Fruit fly (Drosophila melanogaster) whole organism, embryonic: Measurements from ENCODE around the gene robo3.

Experiments used
- Aef1 ChIP-seq: fragments of 200-800 bp; sonication (Bioruptor generic); IDR thresholded peaks from 3 replicates; pipeline ENCODE4 v1.3.6; 2022; ENCODE audit warnings: missing biosample characterization, missing genetic modification characterization
- Atf-2 ChIP-seq: fragments of 200-800 bp; sonication (Bioruptor generic); optimal IDR thresholded peaks from 2 replicates; lab custom pipeline; 2016; ENCODE audit warnings: missing biosample characterization, missing genetic modification characterization
- B-H1 ChIP-seq: fragments of 200-800 bp; sonication (Bioruptor generic); IDR thresholded peaks from 3 replicates; pipeline ENCODE4 v1.3.6; 2022; ENCODE audit warnings: missing biosample characterization, missing genetic modification characterization
- CG10147 ChIP-seq: fragments of 200-800 bp; sonication (Bioruptor generic); optimal IDR thresholded peaks from 2 replicates; lab custom pipeline; 2019; ENCODE audit warnings: missing biosample characterization, mild to moderate bottlenecking, missing genetic modification characterization, moderate library complexity
- CG1024 ChIP-seq: fragments of 200-800 bp; sonication (Bioruptor generic); IDR thresholded peaks from 2 replicates; pipeline ENCODE4 v1.3.6; 2022; ENCODE audit warnings: missing biosample characterization, missing genetic modification characterization
- CG11504 ChIP-seq: fragments of 200-800 bp; sonication (Bioruptor generic); optimal IDR thresholded peaks from 3 replicates; lab custom pipeline; 2019; ENCODE audit warnings: missing biosample characterization, mild to moderate bottlenecking, missing genetic modification characterization, moderate library complexity
- CG1233 ChIP-seq: fragments of 200-800 bp; sonication (Bioruptor generic); optimal IDR thresholded peaks from 4 replicates; lab custom pipeline; 2018; ENCODE audit warnings: missing biosample characterization, mild to moderate bottlenecking, missing genetic modification characterization
- CG13287 ChIP-seq: fragments of 200-800 bp; sonication (Bioruptor generic); IDR thresholded peaks from 2 replicates; pipeline ENCODE4 v1.3.6; 2022; ENCODE audit warnings: missing biosample characterization, missing genetic modification characterization; ENCODE audit not compliant: partially characterized antibody
- CG13296 ChIP-seq: fragments of 200-800 bp; sonication (Bioruptor generic); optimal IDR thresholded peaks from 3 replicates; lab custom pipeline; 2018; ENCODE audit warnings: missing biosample characterization, mild to moderate bottlenecking, missing genetic modification characterization
- CG13894 ChIP-seq: fragments of 200-800 bp; sonication (Bioruptor generic); optimal IDR thresholded peaks from 3 replicates; lab custom pipeline; 2018; ENCODE audit warnings: missing biosample characterization, mild to moderate bottlenecking, missing genetic modification characterization, moderate library complexity
- CG14667 ChIP-seq: fragments of 200-800 bp; sonication (Bioruptor generic); IDR thresholded peaks from 2 replicates; pipeline ENCODE4 v1.3.6; 2022; ENCODE audit warnings: missing biosample characterization, missing genetic modification characterization
- CG15269 ChIP-seq: fragments of 200-800 bp; sonication (Bioruptor generic); optimal IDR thresholded peaks from 2 replicates; lab custom pipeline; 2018; ENCODE audit warnings: missing biosample characterization, mild to moderate bottlenecking, missing genetic modification characterization, moderate library complexity
- CG18476 ChIP-seq: fragments of 200-800 bp; sonication (Bioruptor generic); optimal IDR thresholded peaks from 2 replicates; lab custom pipeline; 2016; ENCODE audit warnings: missing biosample characterization, mild to moderate bottlenecking, missing genetic modification characterization
- CG2120 ChIP-seq: fragments of 200-800 bp; sonication (Bioruptor generic); optimal IDR thresholded peaks from 3 replicates; lab custom pipeline; 2016; ENCODE audit warnings: missing biosample characterization, missing genetic modification characterization
- CG34422 ChIP-seq: fragments of 200-800 bp; sonication (Bioruptor generic); IDR thresholded peaks from 3 replicates; pipeline ENCODE4 v1.3.6; 2022; ENCODE audit warnings: missing biosample characterization, missing genetic modification characterization
- CG3995 ChIP-seq: fragments of 200-800 bp; sonication (Bioruptor generic); optimal IDR thresholded peaks from 3 replicates; lab custom pipeline; 2016; ENCODE audit warnings: missing biosample characterization, missing genetic modification characterization
- CG6765 ChIP-seq: fragments of 200-800 bp; sonication (Bioruptor generic); optimal IDR thresholded peaks from 3 replicates; lab custom pipeline; 2017; ENCODE audit warnings: missing biosample characterization, mild to moderate bottlenecking, missing genetic modification characterization
- CG7556 ChIP-seq: fragments of 200-800 bp; sonication (Bioruptor generic); optimal IDR thresholded peaks from 2 replicates; lab custom pipeline; 2017; ENCODE audit warnings: missing biosample characterization, mild to moderate bottlenecking, missing genetic modification characterization
- CG8089 ChIP-seq: fragments of 200-800 bp; sonication (Bioruptor generic); optimal IDR thresholded peaks from 3 replicates; lab custom pipeline; 2016; ENCODE audit warnings: missing biosample characterization, missing genetic modification characterization
- CG8290 ChIP-seq, 3 experiments: fragments of 200-800 bp; sonication (Bioruptor generic); optimal IDR thresholded peaks; 2 replicates each; lab custom pipeline; 2016 to 2019; ENCODE audit warnings: missing biosample characterization in 3 of 3, missing genetic modification characterization in 3 of 3, mild to moderate bottlenecking in 2 of 3, moderate library complexity in 1 of 3
- CG8765 ChIP-seq: fragments of 200-800 bp; sonication (Bioruptor generic); IDR thresholded peaks from 2 replicates; pipeline ENCODE4 v1.3.6; 2022; ENCODE audit warnings: missing biosample characterization, missing genetic modification characterization
- CHES-1-like ChIP-seq: fragments of 200-800 bp; sonication (Bioruptor generic); optimal IDR thresholded peaks from 2 replicates; lab custom pipeline; 2016; ENCODE audit warnings: missing biosample characterization, missing genetic modification characterization
- CrebB ChIP-seq: fragments of 200-800 bp; sonication (Bioruptor generic); optimal IDR thresholded peaks from 3 replicates; lab custom pipeline; 2018; ENCODE audit warnings: missing biosample characterization, mild to moderate bottlenecking, missing genetic modification characterization
- Dad ChIP-seq: fragments of 200-800 bp; sonication (Bioruptor generic); optimal IDR thresholded peaks from 3 replicates; lab custom pipeline; 2016; ENCODE audit warnings: missing biosample characterization, missing genetic modification characterization
- E2f1 ChIP-seq: fragments of 200-800 bp; sonication (Bioruptor generic); IDR thresholded peaks from 2 replicates; pipeline ENCODE4 v1.3.6; 2022; ENCODE audit warnings: missing biosample characterization, missing genetic modification characterization
- HLH54F ChIP-seq: fragments of 200-800 bp; sonication (Bioruptor generic); optimal IDR thresholded peaks from 3 replicates; lab custom pipeline; 2016; ENCODE audit warnings: missing biosample characterization, missing genetic modification characterization
- Hey ChIP-seq: fragments of 200-800 bp; sonication (Bioruptor generic); optimal IDR thresholded peaks from 3 replicates; lab custom pipeline; 2018; ENCODE audit warnings: missing biosample characterization, mild to moderate bottlenecking, missing genetic modification characterization
- Spps ChIP-seq: fragments of 200-800 bp; sonication (Bioruptor generic); optimal IDR thresholded peaks from 2 replicates; lab custom pipeline; 2018; ENCODE audit warnings: missing biosample characterization, mild to moderate bottlenecking, missing genetic modification characterization
- bcd ChIP-seq: fragments of 200-800 bp; sonication (Bioruptor generic); optimal IDR thresholded peaks from 2 replicates; lab custom pipeline; 2017; ENCODE audit warnings: missing biosample characterization, mild to moderate bottlenecking, missing genetic modification characterization
- bowl ChIP-seq: fragments of 200-800 bp; sonication (Bioruptor generic); IDR thresholded peaks from 2 replicates; pipeline ENCODE4 v1.3.6; 2022; ENCODE audit warnings: missing biosample characterization, missing genetic modification characterization
- btn ChIP-seq: fragments of 200-800 bp; sonication (Bioruptor generic); optimal IDR thresholded peaks from 2 replicates; lab custom pipeline; 2016; ENCODE audit warnings: missing biosample characterization, missing genetic modification characterization
- fd64A ChIP-seq: fragments of 200-800 bp; sonication (Bioruptor generic); optimal IDR thresholded peaks from 3 replicates; lab custom pipeline; 2018; ENCODE audit warnings: missing biosample characterization, mild to moderate bottlenecking, missing genetic modification characterization
- grau ChIP-seq: fragments of 200-800 bp; optimal IDR thresholded peaks from 3 replicates; lab custom pipeline; 2019; ENCODE audit warnings: missing biosample characterization, mild to moderate bottlenecking, missing genetic modification characterization, moderate library complexity
- inv ChIP-seq: fragments of 200-800 bp; sonication (Bioruptor generic); IDR thresholded peaks from 2 replicates; pipeline ENCODE4 v1.3.6; 2022; ENCODE audit warnings: missing biosample characterization, missing genetic modification characterization; ENCODE audit not compliant: partially characterized antibody
- ken ChIP-seq: fragments of 200-800 bp; sonication (Bioruptor generic); IDR thresholded peaks from 3 replicates; pipeline ENCODE4 v1.3.6; 2022; ENCODE audit warnings: missing biosample characterization, missing genetic modification characterization
- org-1 ChIP-seq: fragments of 200-800 bp; sonication (Bioruptor generic); optimal IDR thresholded peaks from 2 replicates; lab custom pipeline; 2017; ENCODE audit warnings: missing biosample characterization, missing genetic modification characterization
- p53 ChIP-seq: fragments of 200-800 bp; sonication (Bioruptor generic); optimal IDR thresholded peaks from 2 replicates; lab custom pipeline; 2016; ENCODE audit warnings: missing biosample characterization, missing genetic modification characterization
- pros ChIP-seq: fragments of 200-800 bp; sonication (Bioruptor generic); optimal IDR thresholded peaks from 3 replicates; lab custom pipeline; 2019; ENCODE audit warnings: missing biosample characterization, mild to moderate bottlenecking, missing genetic modification characterization, moderate library complexity
- run ChIP-seq: fragments of 200-800 bp; sonication (Bioruptor generic); optimal IDR thresholded peaks from 3 replicates; lab custom pipeline; 2018; ENCODE audit warnings: missing biosample characterization, mild to moderate bottlenecking, missing genetic modification characterization
- schlank ChIP-seq: fragments of 200-800 bp; sonication (Bioruptor generic); optimal IDR thresholded peaks from 2 replicates; lab custom pipeline; 2018; ENCODE audit warnings: missing biosample characterization, mild to moderate bottlenecking, missing genetic modification characterization
- scrt ChIP-seq: fragments of 200-800 bp; sonication (Bioruptor generic); optimal IDR thresholded peaks from 2 replicates; lab custom pipeline; 2018; ENCODE audit warnings: missing biosample characterization, mild to moderate bottlenecking, missing genetic modification characterization, moderate library complexity
- stc ChIP-seq: fragments of 200-800 bp; sonication (Bioruptor generic); IDR thresholded peaks from 2 replicates; pipeline ENCODE4 v1.3.6; 2022; ENCODE audit warnings: missing biosample characterization, missing genetic modification characterization
- tin ChIP-seq: fragments of 200-800 bp; sonication (Bioruptor generic); optimal IDR thresholded peaks from 3 replicates; lab custom pipeline; 2016; ENCODE audit warnings: missing biosample characterization, missing genetic modification characterization
- wek ChIP-seq: fragments of 200-800 bp; sonication (Bioruptor generic); optimal IDR thresholded peaks from 3 replicates; lab custom pipeline; 2018; ENCODE audit warnings: missing biosample characterization, mild to moderate bottlenecking, missing genetic modification characterization, moderate library complexity
- z ChIP-seq: fragments of 200-800 bp; sonication (Bioruptor generic); IDR thresholded peaks from 3 replicates; pipeline ENCODE4 v1.3.6; 2022; ENCODE audit warnings: missing biosample characterization, missing genetic modification characterization
- zen ChIP-seq: fragments of 200-800 bp; sonication (Bioruptor generic); optimal IDR thresholded peaks from 3 replicates; lab custom pipeline; 2018; ENCODE audit warnings: missing biosample characterization, mild to moderate bottlenecking, missing genetic modification characterization, moderate library complexity
- zf30C ChIP-seq: fragments of 200-800 bp; sonication (Bioruptor generic); optimal IDR thresholded peaks from 3 replicates; lab custom pipeline; 2018; ENCODE audit warnings: missing biosample characterization, mild to moderate bottlenecking, missing genetic modification characterization

The robo3 gene

DNA sequence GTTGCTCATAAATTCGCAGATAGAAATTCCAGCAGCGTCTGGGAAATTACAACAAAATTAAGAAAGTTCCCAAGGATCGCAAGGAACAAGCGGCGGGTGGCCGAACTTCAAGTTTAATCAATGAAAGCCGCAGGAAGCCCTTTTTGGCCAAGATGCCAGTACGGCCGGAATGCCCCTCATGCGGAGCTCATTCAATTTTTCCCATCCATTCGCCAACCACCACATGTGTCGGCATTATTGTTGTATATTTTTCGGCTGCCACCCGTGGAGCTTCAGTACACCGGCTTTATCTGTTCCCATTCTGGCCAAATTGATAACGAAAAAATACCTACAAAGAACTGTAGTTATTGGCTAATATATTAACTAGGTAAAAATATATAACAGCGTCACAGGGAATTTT lies 44.7 kb upstream of the robo3 start (continued):
- TF ChIP-seq btn (no peak), scrt (GFP tag; lab: Kevin White, UChicago) (no peak), zen (tag; lab: Kevin White, UChicago) (no peak), CG10147 (GFP tag; lab: Kevin White, UChicago) (no peak), Hey (no peak), bowl (GFP tag; lab: Robert Waterston, UW) (no peak), CHES-1-like (GFP tag; lab: Kevin White, UChicago) (no peak), CG3995 (GFP tag; lab: Kevin White, UChicago) (no peak), Aef1 (GFP tag; lab: Robert Waterston, UW) (no peak), CG8290 (GFP tag; optimal IDR thresholded peaks at IDR 0.05; lab: Kevin White, UChicago) (no peak), CG8290 (tag; optimal IDR thresholded peaks at IDR 0.05; lab: Kevin White, UChicago) (peak in 1 of 2 experiments; percentile 11), Spps (tag; lab: Kevin White, UChicago) (no peak), HLH54F (GFP tag; lab: Kevin White, UChicago) (no peak), Atf-2 (GFP tag; lab: Kevin White, UChicago) (no peak), CG1024 (GFP tag; lab: Robert Waterston, UW) (no peak), CG7556 (no peak), CG34422 (no peak), ken (GFP tag; lab: Robert Waterston, UW) (no peak), inv (GFP tag; lab: Robert Waterston, UW) (no peak), CG15269 (tag; lab: Kevin White, UChicago) (peak; percentile 0), bcd (GFP tag; lab: Kevin White, UChicago) (no peak), CG8089 (GFP tag; lab: Kevin White, UChicago) (no peak), zf30C (GFP tag; lab: Kevin White, UChicago) (no peak), schlank (tag; lab: Kevin White, UChicago) (no peak), CG6765 (GFP tag; lab: Kevin White, UChicago) (no peak), tin (GFP tag; lab: Kevin White, UChicago) (no peak), wek (GFP tag; lab: Kevin White, UChicago) (peak; percentile 76), CG14667 (GFP tag; lab: Robert Waterston, UW) (no peak), CG11504 (tag; lab: Kevin White, UChicago) (no peak), CG13894 (tag; lab: Kevin White, UChicago) (no peak), run (tag; lab: Kevin White, UChicago) (no peak), CrebB (tag; lab: Kevin White, UChicago) (no peak), grau (tag; lab: Kevin White, UChicago) (no peak), CG13287 (peak; percentile 48), CG1233 (GFP tag; lab: Kevin White, UChicago) (no peak), pros (GFP tag; lab: Kevin White, UChicago) (no peak), stc (GFP tag; lab: Robert Waterston, UW) (no peak), fd64A (GFP tag; lab: Kevin White, UChicago) (no peak), org-1 (GFP tag; lab: Kevin White, UChicago) (no peak), p53 (GFP tag; lab: Kevin White, UChicago) (no peak), CG18476 (GFP tag; lab: Kevin White, UChicago) (no peak), E2f1 (GFP tag; lab: Robert Waterston, UW) (no peak), CG13296 (no peak), CG2120 (GFP tag; lab: Kevin White, UChicago) (peak; percentile 29), z (GFP tag; lab: Robert Waterston, UW) (no peak), B-H1 (GFP tag; lab: Robert Waterston, UW) (no peak), Dad (GFP tag; lab: Kevin White, UChicago) (no peak), CG8765 (GFP tag; lab: Robert Waterston, UW) (no peak)
